Worm (Caenorhabditis elegans) whole organism, young adult: ENCODE results near the gene Y41C4A.8.

Source experiments
- D2030.7 ChIP-seq: fragments of 200-800 bp; sonication (Bioruptor generic); IDR thresholded peaks from 2 replicates; pipeline ENCODE4 v1.3.6; 2022; ENCODE audit warnings: missing genetic modification reagents, missing genetic modification characterization, missing compliant biosample characterization
- F22D6.2 ChIP-seq: sonication (generic microtip); optimal IDR thresholded peaks from 2 replicates; lab custom pipeline; 2016; ENCODE audit warnings: mild to moderate bottlenecking, missing genetic modification characterization, missing compliant biosample characterization
- F37B4.10 ChIP-seq: fragments of 200-800 bp; sonication (Bioruptor generic); IDR thresholded peaks from 2 replicates; pipeline ENCODE4 v1.3.6; 2022; ENCODE audit warnings: missing genetic modification characterization, missing compliant biosample characterization
- F52B5.7 ChIP-seq: sonication (generic microtip); optimal IDR thresholded peaks from 2 replicates; lab custom pipeline; 2016; ENCODE audit warnings: mild to moderate bottlenecking, missing genetic modification characterization, missing compliant biosample characterization
- F55B11.4 ChIP-seq: sonication (generic microtip); optimal IDR thresholded peaks from 2 replicates; lab custom pipeline; 2016; ENCODE audit warnings: missing compliant biosample characterization, missing genetic modification characterization, borderline replicate concordance; ENCODE audit not compliant: insufficient read depth
- F57C9.4 ChIP-seq: sonication (generic microtip); optimal IDR thresholded peaks from 2 replicates; lab custom pipeline; 2017; ENCODE audit warnings: mild to moderate bottlenecking, missing genetic modification characterization, missing compliant biosample characterization
- K11D2.4 ChIP-seq: fragments of 200-800 bp; sonication (Bioruptor generic); IDR thresholded peaks from 2 replicates; pipeline ENCODE4 v1.3.6; 2022; ENCODE audit warnings: missing genetic modification reagents, missing genetic modification characterization, missing compliant biosample characterization
- K12H6.12 ChIP-seq: fragments of 200-800 bp; sonication (Bioruptor generic); optimal IDR thresholded peaks from 2 replicates; lab custom pipeline; 2018; ENCODE audit warnings: mild to moderate bottlenecking, missing genetic modification characterization, missing compliant biosample characterization
- Y53F4B.3 ChIP-seq: fragments of 200-800 bp; sonication (Bioruptor generic); IDR thresholded peaks from 2 replicates; pipeline ENCODE4 v1.3.6; 2022; ENCODE audit warnings: missing genetic modification reagents, missing genetic modification characterization, missing compliant biosample characterization
- Y53G8AR.9 ChIP-seq: fragments of 200-800 bp; sonication (Bioruptor generic); conservative IDR thresholded peaks from 2 replicates; pipeline ENCODE4 v1.3.6; 2022; ENCODE audit warnings: missing genetic modification reagents, missing genetic modification characterization, missing compliant biosample characterization
- Y67H2A.10 ChIP-seq: fragments of 200-800 bp; sonication (Bioruptor generic); conservative IDR thresholded peaks from 2 replicates; pipeline ENCODE4 v1.3.6; 2022; ENCODE audit warnings: missing genetic modification reagents, missing genetic modification characterization, missing compliant biosample characterization
- akir-1 ChIP-seq: fragments of 200-800 bp; sonication (Bioruptor generic); optimal IDR thresholded peaks from 2 replicates; lab custom pipeline; 2018; ENCODE audit warnings: mild to moderate bottlenecking, missing genetic modification characterization, moderate library complexity, missing compliant biosample characterization
- aptf-2 ChIP-seq: fragments of 200-800 bp; sonication (Bioruptor generic); conservative IDR thresholded peaks from 2 replicates; pipeline ENCODE4 v1.3.6; 2022; ENCODE audit warnings: missing genetic modification reagents, missing genetic modification characterization, missing compliant biosample characterization
- atf-7 ChIP-seq: sonication (generic microtip); optimal IDR thresholded peaks from 2 replicates; lab custom pipeline; 2017; ENCODE audit warnings: mild to moderate bottlenecking, missing genetic modification characterization, missing compliant biosample characterization
- athp-1 ChIP-seq: sonication (generic microtip); optimal IDR thresholded peaks from 2 replicates; lab custom pipeline; 2017; ENCODE audit warnings: mild to moderate bottlenecking, missing genetic modification characterization, missing compliant biosample characterization
- attf-3 ChIP-seq: fragments of 200-800 bp; sonication (Bioruptor generic); conservative IDR thresholded peaks from 2 replicates; pipeline ENCODE4 v1.3.6; 2022; ENCODE audit warnings: missing genetic modification reagents, missing genetic modification characterization, missing compliant biosample characterization
- attf-5 ChIP-seq: fragments of 200-800 bp; sonication (Bioruptor generic); optimal IDR thresholded peaks from 2 replicates; lab custom pipeline; 2018; ENCODE audit warnings: mild to moderate bottlenecking, missing genetic modification characterization, missing compliant biosample characterization
- attf-6 ChIP-seq: fragments of 200-800 bp; sonication (Bioruptor generic); IDR thresholded peaks from 2 replicates; pipeline ENCODE4 v1.3.6; 2022; ENCODE audit warnings: missing genetic modification reagents, missing genetic modification characterization, missing compliant biosample characterization
- ceh-40 ChIP-seq: fragments of 200-800 bp; sonication (Bioruptor generic); IDR thresholded peaks from 2 replicates; pipeline ENCODE4 v1.3.6; 2022; ENCODE audit warnings: missing genetic modification characterization, missing compliant biosample characterization
- ceh-58 ChIP-seq: fragments of 200-800 bp; sonication (Bioruptor generic); IDR thresholded peaks from 2 replicates; pipeline ENCODE4 v1.3.6; 2022; ENCODE audit warnings: missing genetic modification characterization, missing compliant biosample characterization
- ceh-79 ChIP-seq: sonication (generic microtip); optimal IDR thresholded peaks from 2 replicates; lab custom pipeline; 2017; ENCODE audit warnings: mild to moderate bottlenecking, missing genetic modification characterization, missing compliant biosample characterization
- die-1 ChIP-seq: sonication (generic microtip); optimal IDR thresholded peaks from 2 replicates; lab custom pipeline; 2016; ENCODE audit warnings: missing genotype, mild to moderate bottlenecking, missing genetic modification characterization, missing compliant biosample characterization
- egl-44 ChIP-seq: fragments of 200-800 bp; sonication (Bioruptor generic); IDR thresholded peaks from 2 replicates; pipeline ENCODE4 v1.3.6; 2022; ENCODE audit warnings: missing genetic modification reagents, missing genetic modification characterization, missing compliant biosample characterization
- hmg-20 ChIP-seq: fragments of 200-800 bp; sonication (Bioruptor generic); IDR thresholded peaks from 2 replicates; pipeline ENCODE4 v1.3.6; 2022; ENCODE audit warnings: missing genetic modification reagents, missing genetic modification characterization, missing compliant biosample characterization
- lag-1 ChIP-seq: fragments of 200-800 bp; sonication (Bioruptor generic); IDR thresholded peaks from 2 replicates; pipeline ENCODE4 v1.3.6; 2022; ENCODE audit warnings: missing genetic modification reagents, missing genetic modification characterization, missing compliant biosample characterization
- madf-3 ChIP-seq: fragments of 200-800 bp; sonication (Bioruptor generic); IDR thresholded peaks from 2 replicates; pipeline ENCODE4 v1.3.6; 2022; ENCODE audit warnings: missing genetic modification reagents, missing genetic modification characterization, missing compliant biosample characterization
- mes-4 ChIP-seq: sonication (generic microtip); optimal IDR thresholded peaks from 2 replicates; lab custom pipeline; 2016; ENCODE audit warnings: missing genotype, missing genetic modification characterization, missing compliant biosample characterization
- nhr-27 ChIP-seq: fragments of 200-800 bp; sonication (Bioruptor generic); optimal IDR thresholded peaks from 2 replicates; lab custom pipeline; 2018; ENCODE audit warnings: mild to moderate bottlenecking, missing genetic modification characterization, moderate library complexity, missing compliant biosample characterization
- snpc-1.1 ChIP-seq: sonication (generic microtip); optimal IDR thresholded peaks from 2 replicates; lab custom pipeline; 2017; ENCODE audit warnings: missing genetic modification characterization, mild to moderate bottlenecking, missing compliant biosample characterization, antibody characterized with exemption, moderate library complexity, missing genotype, missing genetic modification reagents; ENCODE audit not compliant: insufficient read depth
- ztf-18 ChIP-seq: sonication (generic microtip); optimal IDR thresholded peaks from 2 replicates; lab custom pipeline; 2016; ENCODE audit warnings: missing genotype, mild to moderate bottlenecking, missing genetic modification characterization, missing compliant biosample characterization
- ztf-6 ChIP-seq: fragments of 200-800 bp; sonication (Bioruptor generic); IDR thresholded peaks from 2 replicates; pipeline ENCODE4 v1.3.6; 2022; ENCODE audit warnings: missing genetic modification reagents, missing genetic modification characterization, missing compliant biosample characterization

Y41C4A.8 gene

DNA sequence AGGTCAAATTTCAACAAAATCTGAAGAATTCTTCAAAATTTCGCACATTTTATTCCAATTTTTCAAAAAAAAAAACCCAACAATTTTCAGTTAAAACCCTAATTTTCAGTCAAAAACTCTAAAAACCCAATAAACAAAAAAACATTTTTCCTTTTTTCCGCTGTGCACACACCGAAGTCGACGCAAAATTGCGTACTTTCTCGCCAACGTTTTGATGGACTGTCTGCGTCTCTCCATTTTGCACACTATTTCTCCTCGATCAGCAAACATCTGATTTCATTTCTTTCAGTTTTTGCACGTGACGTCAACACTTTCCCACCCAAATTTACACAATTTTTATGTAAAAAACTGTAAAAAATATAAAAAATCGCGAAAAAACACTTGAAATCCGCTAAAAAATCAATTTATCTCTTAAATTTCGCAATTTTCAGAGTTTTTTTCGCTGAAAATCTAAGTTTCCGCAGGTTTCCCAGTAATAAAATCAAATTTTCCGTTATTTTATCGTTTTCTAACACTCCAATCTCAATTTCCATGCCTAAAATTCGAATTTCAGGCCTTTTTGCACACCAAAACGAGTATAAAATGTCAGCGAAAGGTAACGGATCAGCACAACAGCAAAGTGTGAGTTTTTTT lies 51.3 kb downstream of the Y41C4A.8 start, which contains the start of gene crh-1 (continued):
- TF ChIP-seq lag-1 (GFP tag; lab: Robert Waterston, UW) (no peak), hmg-20 (0 out of 2 replicates have a peak, but pooled peaks have one; percentile 49), athp-1 (no peak), ceh-79 (tag; lab: Kevin White, UChicago) (no peak), attf-6 (GFP tag; lab: Robert Waterston, UW) (no peak), mes-4 (tag; lab: Kevin White, UChicago) (no peak), Y53G8AR.9 (GFP tag; lab: Robert Waterston, UW) (no peak; the same call in 1 of the 2 replicates), atf-7 (tag; lab: Kevin White, UChicago) (peak; percentile 53), Y67H2A.10 (GFP tag; lab: Robert Waterston, UW) (no peak), F37B4.10 (GFP tag; lab: Robert Waterston, UW) (no peak), K12H6.12 (tag; lab: Kevin White, UChicago) (no peak), F22D6.2 (tag; lab: Kevin White, UChicago) (no peak), ztf-6 (GFP tag; lab: Robert Waterston, UW) (no peak), nhr-27 (tag; lab: Kevin White, UChicago) (no peak), ceh-58 (GFP tag; lab: Robert Waterston, UW) (no peak), ztf-18 (tag; lab: Kevin White, UChicago) (no peak), Y53F4B.3 (GFP tag; lab: Robert Waterston, UW) (no peak), F55B11.4 (tag; lab: Kevin White, UChicago) (no peak), K11D2.4 (GFP tag; lab: Robert Waterston, UW) (no peak), attf-3 (GFP tag; lab: Robert Waterston, UW) (no peak), aptf-2 (GFP tag; lab: Robert Waterston, UW) (no peak), snpc-1.1 (tag; lab: Kevin White, UChicago) (peak; percentile 6), D2030.7 (GFP tag; lab: Robert Waterston, UW) (peak; percentile 57), F57C9.4 (tag; lab: Kevin White, UChicago) (no peak), die-1 (no peak), madf-3 (GFP tag; lab: Robert Waterston, UW) (no peak), F52B5.7 (tag; lab: Kevin White, UChicago) (no peak), attf-5 (GFP tag; lab: Kevin White, UChicago) (peak; percentile 43), ceh-40 (GFP tag; lab: Robert Waterston, UW) (no peak), akir-1 (GFP tag; lab: Kevin White, UChicago) (no peak), egl-44 (GFP tag; lab: Robert Waterston, UW) (no peak)
